Fruit fly (Drosophila melanogaster): ENCODE measurements around the gene CG10431.

Gene CG10431

DNA sequence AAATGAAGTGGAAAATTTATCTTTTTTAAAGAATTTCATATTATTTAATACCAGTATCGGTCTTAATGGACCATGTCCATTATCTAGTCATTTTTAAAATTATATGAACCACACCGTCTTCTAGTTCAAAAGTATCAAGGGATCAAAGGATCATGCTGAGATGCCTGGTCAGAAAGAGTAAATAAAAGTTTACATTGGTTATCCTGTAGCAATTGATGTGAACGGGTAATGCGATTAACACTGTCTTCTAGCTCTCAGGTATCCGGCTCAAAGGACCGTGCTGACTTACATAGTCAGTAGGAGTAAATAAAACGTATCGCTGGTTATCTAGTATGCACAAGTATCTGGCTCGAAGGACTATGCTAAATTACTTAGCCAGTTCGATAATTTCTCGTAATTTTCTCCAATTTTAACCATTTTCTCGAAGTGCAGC, 44.7 kb downstream of the CG10431 start (continued):
- no peak for TF ChIP-seq CG4318 (GFP tag; optimal IDR thresholded peaks at IDR 0.05)

DNA sequence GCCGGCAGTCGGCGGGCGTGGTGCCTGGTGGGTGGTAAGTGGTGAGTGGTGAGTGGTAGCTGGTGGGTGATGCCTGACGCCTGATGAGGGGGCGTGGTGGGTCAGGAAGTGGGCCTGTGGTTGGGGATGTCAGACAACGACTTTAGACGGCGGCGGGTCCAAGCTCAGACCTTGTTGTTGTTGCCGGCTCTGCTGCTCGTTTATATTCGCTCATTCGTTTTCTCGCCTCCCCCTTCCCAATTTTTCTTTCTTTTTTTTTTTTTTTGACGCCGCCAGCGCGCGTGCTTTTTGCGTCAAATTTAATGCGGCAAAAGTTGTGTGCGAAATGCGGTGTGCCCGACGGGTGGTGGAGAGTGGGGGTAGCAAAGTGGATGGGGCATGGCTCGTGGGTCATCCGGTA, 45.1 kb downstream of the CG10431 start:
- TF ChIP-seq acj6 (GFP tag; optimal IDR thresholded peaks at IDR 0.05): no peak
- TF ChIP-seq Lpt (GFP tag; optimal IDR thresholded peaks at IDR 0.05): no peak
- TF ChIP-seq CG3032 (tag; optimal IDR thresholded peaks at IDR 0.05): no peak
- no peak for TF ChIP-seq CG6854 (GFP tag; optimal IDR thresholded peaks at IDR 0.05)
- TF ChIP-seq CG3919 (GFP tag; optimal IDR thresholded peaks at IDR 0.05): no peak
- TF ChIP-seq cyc (GFP tag; optimal IDR thresholded peaks at IDR 0.05): no peak
- TF ChIP-seq Met (GFP tag; optimal IDR thresholded peaks at IDR 0.05): no peak
- TF ChIP-seq spab (GFP tag; optimal IDR thresholded peaks at IDR 0.05): no peak
- no peak for TF ChIP-seq CG7368 (GFP tag; optimal IDR thresholded peaks at IDR 0.05)
- TF ChIP-seq fd85E (GFP tag; optimal IDR thresholded peaks at IDR 0.05): no peak
- no peak for TF ChIP-seq CG8119 (GFP tag; IDR thresholded peaks at IDR 0.05)
- TF ChIP-seq Gug (GFP tag; IDR thresholded peaks at IDR 0.05): no peak
- TF ChIP-seq ss (GFP tag; optimal IDR thresholded peaks at IDR 0.05): no peak
- TF ChIP-seq Smox (GFP tag; optimal IDR thresholded peaks at IDR 0.05): no peak
- no peak for TF ChIP-seq Blimp-1 (GFP tag; optimal IDR thresholded peaks at IDR 0.05)
- TF ChIP-seq Eip78C (GFP tag): no peak

DNA sequence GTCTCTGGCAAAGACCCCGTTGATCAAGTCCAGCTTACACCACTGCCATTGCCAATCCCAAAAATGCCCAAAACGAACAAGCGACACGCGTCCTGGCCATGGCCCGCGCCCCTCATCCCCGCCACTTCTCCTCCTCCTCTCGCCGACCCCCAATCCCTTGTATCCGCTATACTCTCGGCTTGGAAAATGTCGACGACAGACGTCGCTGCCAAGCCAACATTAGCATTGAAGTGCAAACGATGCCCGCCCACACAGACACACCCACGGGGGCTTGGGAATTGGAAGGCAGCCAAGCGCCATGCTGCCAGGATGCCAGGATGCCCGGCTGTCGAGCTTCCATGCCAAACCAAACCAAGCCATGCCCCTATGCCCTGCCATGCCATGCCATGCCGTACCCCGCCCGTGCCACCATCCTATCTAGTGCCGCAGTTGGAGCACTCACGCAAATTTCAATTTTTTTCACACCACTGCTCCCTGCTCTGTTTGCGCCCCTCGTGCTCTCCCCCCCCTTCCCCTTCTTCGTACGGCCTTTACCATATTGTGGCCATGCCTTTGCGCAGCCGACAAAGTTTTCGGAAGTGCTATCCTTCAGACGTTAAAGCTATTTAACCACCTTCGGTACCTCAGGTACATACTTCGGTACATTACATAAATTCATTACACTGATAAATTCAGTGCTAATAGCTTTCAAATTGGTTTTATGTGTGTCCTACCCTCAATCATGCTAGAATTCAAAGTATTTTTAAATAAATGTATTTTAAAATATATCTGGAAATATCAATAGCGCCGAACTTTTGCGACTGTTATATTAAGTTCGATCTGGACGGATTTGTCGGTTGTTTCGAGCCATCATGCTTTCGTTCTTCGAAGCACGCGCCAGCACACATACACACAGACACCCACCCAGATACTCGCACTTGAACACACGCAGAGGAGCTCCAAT, 47.0 kb downstream of the CG10431 start:
- TF ChIP-seq Met (GFP tag; optimal IDR thresholded peaks at IDR 0.05) (peak; percentile 84), CG15336 (GFP tag; IDR thresholded peaks at IDR 0.05) (peak; percentile 84), topi (GFP tag; optimal IDR thresholded peaks at IDR 0.05) (peak; percentile 81), svp (GFP tag) (peak; percentile 92), vri (GFP tag; optimal IDR thresholded peaks at IDR 0.05) (peak; percentile 68), CG11294 (GFP tag; IDR thresholded peaks at IDR 0.05) (no peak; the same call in 1 of the 2 replicates), CG8119 (GFP tag; IDR thresholded peaks at IDR 0.05) (peak; percentile 89), fd59A (GFP tag; optimal IDR thresholded peaks at IDR 0.05) (peak; percentile 87), CG10631 (GFP tag; optimal IDR thresholded peaks at IDR 0.05) (peak; percentile 84), CG11902 (GFP tag; optimal IDR thresholded peaks at IDR 0.05) (peak; percentile 66), CG6163 (GFP tag; IDR thresholded peaks at IDR 0.05) (peak; percentile 66; the same call in 2 of the 3 replicates), acj6 (GFP tag; optimal IDR thresholded peaks at IDR 0.05) (peak; percentile 81), CG8319 (GFP tag; optimal IDR thresholded peaks at IDR 0.05) (peak; percentile 56), esn (GFP tag; optimal IDR thresholded peaks at IDR 0.05) (peak; percentile 88), Blimp-1 (GFP tag; optimal IDR thresholded peaks at IDR 0.05) (peak; percentile 61), Gug (GFP tag; IDR thresholded peaks at IDR 0.05) (0 out of 2 replicates have a peak, but pooled peaks have one; percentile 8), ss (GFP tag; optimal IDR thresholded peaks at IDR 0.05) (peak; percentile 92 to 96), CG7368 (GFP tag; optimal IDR thresholded peaks at IDR 0.05) (peak; percentile 53), Eip78C (GFP tag) (peak; percentile 97), spab (GFP tag; optimal IDR thresholded peaks at IDR 0.05) (peak; percentile 84), CG9139 (GFP tag; optimal IDR thresholded peaks at IDR 0.05) (peak; percentile 80), CG1621 (tag; optimal IDR thresholded peaks at IDR 0.05) (peak; percentile 81), CG11762 (GFP tag; optimal IDR thresholded peaks at IDR 0.05; ENCODE audit: insufficient read depth) (peak; percentile 57), eg (GFP tag; IDR thresholded peaks at IDR 0.05) (peak; percentile 53; the same call in 2 of the 3 replicates), pdm3 (GFP tag; optimal IDR thresholded peaks at IDR 0.05) (peak; percentile 84), fd85E (GFP tag; optimal IDR thresholded peaks at IDR 0.05) (peak; percentile 1), lz (GFP tag; optimal IDR thresholded peaks at IDR 0.05) (peak; percentile 82), cyc (GFP tag; optimal IDR thresholded peaks at IDR 0.05) (peak; percentile 71), dac (GFP tag; optimal IDR thresholded peaks at IDR 0.05) (peak; percentile 53), Lpt (GFP tag; optimal IDR thresholded peaks at IDR 0.05) (peak; percentile 59), CG6792 (GFP tag; optimal IDR thresholded peaks at IDR 0.05) (peak; percentile 82), CG31627 (GFP tag; optimal IDR thresholded peaks at IDR 0.05) (peak; percentile 72), CG3032 (tag; optimal IDR thresholded peaks at IDR 0.05) (peak; percentile 90), CG8632 (GFP tag; optimal IDR thresholded peaks at IDR 0.05) (peak; percentile 84), fkh (GFP tag; optimal IDR thresholded peaks at IDR 0.05) (peak; percentile 29), CG34406 (GFP tag; optimal IDR thresholded peaks at IDR 0.05) (peak; percentile 80), Eip93F (GFP tag; optimal IDR thresholded peaks at IDR 0.05) (peak; percentile 56), Smox (GFP tag; optimal IDR thresholded peaks at IDR 0.05) (peak; percentile 78), CG6276 (GFP tag; optimal IDR thresholded peaks at IDR 0.05) (peak; percentile 72), CG4318 (GFP tag; optimal IDR thresholded peaks at IDR 0.05) (peak; percentile 65), Sox14 (GFP tag; optimal IDR thresholded peaks at IDR 0.05) (peak; percentile 88)

Measured in whole organism, prepupa.